Fruit fly (Drosophila melanogaster): Measurements from ENCODE around the gene CG4789.

CG4789 gene

DNA sequence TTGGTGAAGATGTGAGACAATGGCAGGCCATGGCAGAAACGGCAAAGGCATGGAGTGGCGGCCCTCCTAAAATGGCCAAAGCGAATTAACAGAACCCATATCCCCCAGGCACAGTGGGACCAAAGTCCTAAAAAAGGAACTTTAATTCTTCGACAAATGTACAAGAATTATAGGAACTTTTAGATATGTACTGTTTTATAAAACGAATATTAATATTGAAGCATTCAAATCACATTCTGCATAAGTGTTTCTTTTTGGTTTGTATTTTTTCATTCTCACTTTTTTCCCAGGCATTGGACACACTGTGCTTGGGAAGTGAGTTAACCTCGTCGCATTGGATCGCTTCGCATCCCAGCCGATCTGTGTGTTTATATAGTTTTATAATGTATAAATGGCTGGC lies 35.8 kb upstream of the CG4789 start:
- TF ChIP-seq CG1620 (GFP tag; optimal IDR thresholded peaks at IDR 0.05) (no peak), toe (GFP tag; optimal IDR thresholded peaks at IDR 0.05) (no peak), CG14711 (tag; optimal IDR thresholded peaks at IDR 0.05) (no peak), kay (GFP tag; ENCODE audit: borderline replicate concordance) (no peak), cnc (optimal IDR thresholded peaks at IDR 0.05) (no peak), ovo (GFP tag; optimal IDR thresholded peaks at IDR 0.05) (no peak), CG11617 (GFP tag; optimal IDR thresholded peaks at IDR 0.05) (no peak), pad (GFP tag; optimal IDR thresholded peaks at IDR 0.05) (no peak), CG7045 (GFP tag; optimal IDR thresholded peaks at IDR 0.05) (no peak), CG5204 (GFP tag; optimal IDR thresholded peaks at IDR 0.05) (no peak), Clk (GFP tag; optimal IDR thresholded peaks at IDR 0.05) (no peak), Crg-1 (GFP tag; optimal IDR thresholded peaks at IDR 0.05) (no peak), cic (GFP tag; optimal IDR thresholded peaks at IDR 0.05) (no peak), Mnt (GFP tag; optimal IDR thresholded peaks at IDR 0.05) (no peak), Hr96 (GFP tag; optimal IDR thresholded peaks at IDR 0.05) (no peak), CG7101 (tag; optimal IDR thresholded peaks at IDR 0.05) (no peak), tj (GFP tag; optimal IDR thresholded peaks at IDR 0.05) (no peak)

DNA sequence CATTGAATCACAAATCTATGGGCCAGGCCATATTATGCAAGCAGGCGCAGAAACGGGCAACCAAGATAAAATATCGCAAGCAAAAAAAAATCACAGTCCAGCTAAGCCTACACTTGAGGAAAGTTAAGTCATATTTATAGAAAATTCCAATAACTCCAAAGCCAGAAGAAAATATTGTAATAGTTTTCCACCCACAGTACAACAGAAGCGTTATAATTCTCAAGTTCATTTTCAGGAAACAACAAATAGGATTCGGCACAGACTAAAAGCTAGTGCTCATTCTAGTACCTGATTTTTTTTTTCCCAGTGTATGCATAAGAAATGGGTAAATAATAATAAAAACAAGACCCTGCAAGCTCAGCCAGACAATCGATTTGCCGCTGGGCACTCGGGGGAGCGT lies 34.9 kb upstream of the CG4789 start:
- TF ChIP-seq ovo (GFP tag; optimal IDR thresholded peaks at IDR 0.05) (no peak), CG11617 (GFP tag; optimal IDR thresholded peaks at IDR 0.05) (no peak), pad (GFP tag; optimal IDR thresholded peaks at IDR 0.05) (no peak), CG7101 (tag; optimal IDR thresholded peaks at IDR 0.05) (no peak), Crg-1 (GFP tag; optimal IDR thresholded peaks at IDR 0.05) (no peak), CG1620 (GFP tag; optimal IDR thresholded peaks at IDR 0.05) (no peak), CG5204 (GFP tag; optimal IDR thresholded peaks at IDR 0.05) (no peak), bab1 (GFP tag; optimal IDR thresholded peaks at IDR 0.05) (no peak), CG33017 (tag; optimal IDR thresholded peaks at IDR 0.05) (no peak), toe (GFP tag; optimal IDR thresholded peaks at IDR 0.05) (no peak), Hr96 (GFP tag; optimal IDR thresholded peaks at IDR 0.05) (no peak), kay (GFP tag; ENCODE audit: borderline replicate concordance) (no peak), CG14711 (tag; optimal IDR thresholded peaks at IDR 0.05) (no peak), Clk (GFP tag; optimal IDR thresholded peaks at IDR 0.05) (no peak), CG7045 (GFP tag; optimal IDR thresholded peaks at IDR 0.05) (no peak), Mnt (GFP tag; optimal IDR thresholded peaks at IDR 0.05) (no peak)

dm6 chrX:16766868-16767431 lies 33.8 kb upstream of the CG4789 start:
- no peak for TF ChIP-seq CG7045 (GFP tag; optimal IDR thresholded peaks at IDR 0.05)
- no peak for TF ChIP-seq CG5204 (GFP tag; optimal IDR thresholded peaks at IDR 0.05)
- TF ChIP-seq cnc (optimal IDR thresholded peaks at IDR 0.05): no peak
- no peak for TF ChIP-seq bab1 (GFP tag; optimal IDR thresholded peaks at IDR 0.05)
- no peak for TF ChIP-seq CG7101 (tag; optimal IDR thresholded peaks at IDR 0.05)
- no peak for TF ChIP-seq CG1620 (GFP tag; optimal IDR thresholded peaks at IDR 0.05)
- TF ChIP-seq CG12768 (GFP tag; optimal IDR thresholded peaks at IDR 0.05): no peak
- TF ChIP-seq ovo (GFP tag; optimal IDR thresholded peaks at IDR 0.05): no peak
- TF ChIP-seq CG14711 (tag; optimal IDR thresholded peaks at IDR 0.05): no peak
- no peak for TF ChIP-seq Mnt (GFP tag; optimal IDR thresholded peaks at IDR 0.05)
- no peak for TF ChIP-seq CG11617 (GFP tag; optimal IDR thresholded peaks at IDR 0.05)
- no peak for TF ChIP-seq cic (GFP tag; optimal IDR thresholded peaks at IDR 0.05)
- TF ChIP-seq tj (GFP tag; optimal IDR thresholded peaks at IDR 0.05): no peak

DNA sequence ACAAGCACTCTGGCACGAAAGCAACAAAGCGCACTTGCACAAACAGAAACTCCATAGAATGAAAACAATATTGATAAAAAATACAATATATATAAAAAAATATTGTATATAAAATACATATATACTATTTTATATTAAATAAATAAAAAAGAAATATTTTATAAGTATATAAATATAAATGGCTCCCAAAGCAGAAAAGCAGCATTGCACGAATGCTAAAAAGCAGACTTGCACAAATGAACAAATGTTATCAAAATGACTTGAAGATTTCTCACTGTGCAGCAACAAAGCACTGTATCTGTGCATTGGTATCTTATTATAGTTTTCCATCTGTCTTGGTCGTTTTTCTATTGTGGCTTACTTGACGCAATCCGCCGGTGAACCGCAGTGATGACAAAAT lies 32.0 kb upstream of the CG4789 start:
- TF ChIP-seq Hr96 (GFP tag; optimal IDR thresholded peaks at IDR 0.05): no peak
- no peak for TF ChIP-seq ovo (GFP tag; optimal IDR thresholded peaks at IDR 0.05)
- no peak for TF ChIP-seq kay (GFP tag; ENCODE audit: borderline replicate concordance)
- TF ChIP-seq cic (GFP tag; optimal IDR thresholded peaks at IDR 0.05): no peak
- no peak for TF ChIP-seq CG14711 (tag; optimal IDR thresholded peaks at IDR 0.05)
- no peak for TF ChIP-seq tj (GFP tag; optimal IDR thresholded peaks at IDR 0.05)
- TF ChIP-seq Crg-1 (GFP tag; optimal IDR thresholded peaks at IDR 0.05): no peak
- no peak for TF ChIP-seq Mnt (GFP tag; optimal IDR thresholded peaks at IDR 0.05)
- TF ChIP-seq CG33017 (tag; optimal IDR thresholded peaks at IDR 0.05): no peak
- no peak for TF ChIP-seq toe (GFP tag; optimal IDR thresholded peaks at IDR 0.05)
- TF ChIP-seq Clk (GFP tag; optimal IDR thresholded peaks at IDR 0.05): no peak
- TF ChIP-seq CG7045 (GFP tag; optimal IDR thresholded peaks at IDR 0.05): no peak
- TF ChIP-seq bab1 (GFP tag; optimal IDR thresholded peaks at IDR 0.05): no peak
- no peak for TF ChIP-seq pad (GFP tag; optimal IDR thresholded peaks at IDR 0.05)
- TF ChIP-seq CG12768 (GFP tag; optimal IDR thresholded peaks at IDR 0.05): no peak
- no peak for TF ChIP-seq cnc (optimal IDR thresholded peaks at IDR 0.05)
- TF ChIP-seq CG5204 (GFP tag; optimal IDR thresholded peaks at IDR 0.05): no peak
- no peak for TF ChIP-seq CG11617 (GFP tag; optimal IDR thresholded peaks at IDR 0.05)
- no peak for TF ChIP-seq CG7101 (tag; optimal IDR thresholded peaks at IDR 0.05)

DNA sequence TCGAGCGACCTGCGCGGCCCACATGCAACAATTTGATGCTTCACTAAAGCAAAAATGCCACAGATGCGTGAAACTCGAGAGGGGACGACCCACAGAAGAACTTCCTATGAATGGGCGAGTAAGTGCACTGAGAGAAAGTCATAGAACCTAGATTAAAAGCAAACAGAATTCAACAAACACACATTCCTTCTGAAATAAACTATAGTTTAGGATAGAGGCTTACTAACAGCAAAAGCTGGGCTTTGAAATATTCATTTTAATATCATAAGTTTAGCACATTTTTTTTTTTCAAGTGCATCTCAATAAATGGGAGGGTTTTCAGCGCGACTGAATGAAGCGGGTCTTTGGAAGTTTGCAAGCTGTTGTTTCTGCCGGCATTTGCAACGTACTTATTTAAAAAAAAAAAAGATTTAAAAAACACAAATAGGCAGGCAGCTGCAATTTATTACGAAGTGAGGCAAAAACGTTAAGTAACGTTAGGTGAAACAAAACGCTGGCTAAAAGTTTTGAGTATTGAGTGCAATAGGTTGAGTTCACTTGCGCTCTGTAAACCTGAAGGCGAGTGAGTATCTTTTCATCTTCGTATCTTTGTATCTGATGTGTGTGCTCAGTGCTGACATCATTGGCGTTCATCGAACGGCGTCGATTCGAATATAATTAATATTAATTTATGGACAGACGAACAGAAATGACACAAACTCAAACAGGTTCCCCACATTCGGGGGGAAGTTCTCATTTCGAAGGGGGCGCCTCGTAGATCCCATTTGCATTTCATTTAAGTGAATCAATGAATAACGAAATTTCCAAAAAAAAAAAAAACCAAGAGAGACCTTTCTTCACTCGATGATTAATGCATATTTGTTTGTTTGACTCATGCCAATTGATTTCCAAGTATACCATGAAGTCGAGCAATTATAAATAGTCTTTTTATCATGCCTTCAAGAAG lies 27.6 kb upstream of the CG4789 start:
- TF ChIP-seq CG7045 (GFP tag; optimal IDR thresholded peaks at IDR 0.05) (no peak), cic (GFP tag; optimal IDR thresholded peaks at IDR 0.05) (no peak), pad (GFP tag; optimal IDR thresholded peaks at IDR 0.05) (no peak), tj (GFP tag; optimal IDR thresholded peaks at IDR 0.05) (no peak), CG14711 (tag; optimal IDR thresholded peaks at IDR 0.05) (peak; percentile 9)

Measured in whole organism, adult.